Worm (Caenorhabditis elegans) whole organism, dauer: ENCODE measurements around the gene Y55F3BR.1.

Experiments
- unc-62 ChIP-seq: sonication (generic microtip); optimal IDR thresholded peaks from 2 replicates; lab custom pipeline; 2017; ENCODE audit warnings: missing biosample characterization, missing genetic modification reagents, missing genetic modification characterization

Gene Y55F3BR.1

ce11 chrIV:874677-875076 is at the start of gene Y55F3BR.1:
Y55F3BR.1 (plus strand) TSS chrIV:874791.
- no peak for TF ChIP-seq unc-62 (GFP tag; lab: Kevin White, UChicago)

- no peak for TF ChIP-seq unc-62 (GFP tag; lab: Kevin White, UChicago)
These were observed 49.7 kb upstream of the Y55F3BR.1 start, which contains the start of gene zipt-15 for ce11 chrIV:824854-825253. zipt-15 (minus strand) TSS chrIV:824954.

- TF ChIP-seq unc-62 (GFP tag; lab: Kevin White, UChicago) = no peak
These were observed 48.4 kb upstream of the Y55F3BR.1 start for ce11 chrIV:826145-826544.

- TF ChIP-seq unc-62 (GFP tag; lab: Kevin White, UChicago) = no peak
These were observed 46.2 kb upstream of the Y55F3BR.1 start for ce11 chrIV:828427-828826.

ce11 chrIV:829107-829506 is 45.5 kb upstream of the Y55F3BR.1 start:
- no peak for TF ChIP-seq unc-62 (GFP tag; lab: Kevin White, UChicago)

DNA sequence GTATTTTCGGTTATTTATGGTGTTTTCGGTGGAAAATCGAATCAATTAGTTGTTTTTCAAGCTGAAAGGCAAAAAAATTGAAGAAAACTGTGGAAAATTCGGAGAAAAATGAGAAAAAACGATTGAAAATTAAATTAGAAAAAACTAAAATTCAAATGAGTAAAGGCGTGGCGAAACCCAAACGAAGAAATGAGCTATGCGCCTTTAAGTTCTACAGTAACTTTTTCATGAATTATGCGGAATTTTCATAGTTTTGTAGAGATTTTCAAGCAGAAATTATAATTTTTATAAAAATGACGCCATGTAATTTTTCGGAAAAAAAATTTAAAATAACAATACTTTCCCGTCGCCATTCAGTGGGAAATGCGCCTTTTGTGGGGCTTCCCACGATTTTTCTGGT is 44.9 kb upstream of the Y55F3BR.1 start:
- TF ChIP-seq unc-62 (GFP tag; lab: Kevin White, UChicago) = no peak

DNA sequence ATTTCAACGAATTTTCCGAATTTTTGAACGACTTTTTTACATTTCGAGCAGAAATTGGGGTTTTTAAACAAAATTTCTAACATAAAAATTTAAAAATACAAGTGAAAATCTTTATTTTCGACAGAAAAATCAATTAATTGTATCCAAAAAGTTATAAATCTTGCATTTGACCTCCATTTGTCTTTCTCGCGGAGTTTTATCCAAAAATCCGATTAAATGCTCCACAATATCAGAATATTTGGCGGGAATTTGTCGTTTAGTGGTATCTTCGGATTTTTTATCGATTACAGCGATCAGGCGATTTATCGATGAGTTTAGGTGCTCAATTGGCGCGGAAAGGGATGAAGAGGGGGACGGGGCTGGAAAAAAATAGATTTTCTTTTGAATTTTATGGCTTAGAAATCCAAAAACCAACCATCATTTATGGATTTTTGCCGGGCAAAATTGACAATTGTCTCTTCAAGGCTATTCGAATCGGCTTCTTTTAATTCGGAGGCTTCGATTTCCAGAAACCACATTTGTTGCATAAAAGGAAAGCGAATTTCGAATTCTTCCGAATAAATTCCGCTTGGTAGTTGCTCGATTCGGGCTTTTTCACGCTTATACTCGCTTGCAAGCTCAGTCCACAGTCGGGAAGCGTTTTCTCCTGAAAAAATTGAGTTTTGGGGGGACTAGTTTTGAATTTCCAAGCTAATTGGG is 44.2 kb upstream of the Y55F3BR.1 start:
- no peak for TF ChIP-seq unc-62 (GFP tag; lab: Kevin White, UChicago)

DNA sequence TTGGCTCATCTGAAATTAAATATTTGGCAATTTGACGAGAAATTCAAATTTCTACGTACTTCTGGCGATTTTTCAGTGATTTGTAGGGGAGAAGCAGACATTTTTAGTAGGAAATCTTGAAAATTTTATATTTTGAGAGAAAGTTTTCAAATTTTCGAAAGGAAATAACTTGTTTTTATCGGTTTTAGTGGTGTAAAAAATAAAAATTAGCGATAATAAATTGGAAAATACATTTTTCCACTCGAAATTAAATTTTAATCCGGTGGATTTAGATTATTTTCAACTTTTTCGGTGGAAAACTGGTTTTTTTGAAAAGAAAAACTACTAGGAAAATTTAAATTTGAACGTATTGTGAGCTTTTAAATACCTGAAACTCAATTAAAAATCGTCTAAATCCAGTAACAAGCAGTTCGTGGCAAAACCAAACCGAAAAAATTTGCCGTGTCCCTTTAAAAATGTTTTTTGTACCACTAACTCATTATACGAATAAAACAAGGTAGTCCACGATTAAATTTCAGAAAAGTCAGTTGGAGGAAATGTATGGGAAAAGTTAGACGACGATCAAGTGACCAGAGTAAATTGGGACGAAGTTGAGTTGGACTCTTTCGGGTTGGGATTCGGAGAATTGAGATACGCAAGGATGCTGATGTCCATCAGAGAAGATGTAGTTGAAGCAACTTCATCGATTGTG is 42.6 kb upstream of the Y55F3BR.1 start, which contains the start of the genes madf-1 and Y55F3BR.10:
Gene madf-1, minus strand, starts transcription at position 101 of the 691 bp plus-strand sequence.
Gene Y55F3BR.10, plus strand, starts transcription at position 641 of the 691 bp plus-strand sequence.
- TF ChIP-seq unc-62 (GFP tag; lab: Kevin White, UChicago) = no peak

- TF ChIP-seq unc-62 (GFP tag; lab: Kevin White, UChicago) = no peak
These were observed 41.1 kb upstream of the Y55F3BR.1 start for ce11 chrIV:833517-833916.

ce11 chrIV:842095-842494 is 32.5 kb upstream of the Y55F3BR.1 start, which contains the start of gene Y55F3BR.6:
Y55F3BR.6 (minus strand) TSS chrIV:842126.
- no peak for TF ChIP-seq unc-62 (GFP tag; lab: Kevin White, UChicago)

- no peak for TF ChIP-seq unc-62 (GFP tag; lab: Kevin White, UChicago)
These were observed 32.0 kb upstream of the Y55F3BR.1 start for ce11 chrIV:842630-843029.

DNA sequence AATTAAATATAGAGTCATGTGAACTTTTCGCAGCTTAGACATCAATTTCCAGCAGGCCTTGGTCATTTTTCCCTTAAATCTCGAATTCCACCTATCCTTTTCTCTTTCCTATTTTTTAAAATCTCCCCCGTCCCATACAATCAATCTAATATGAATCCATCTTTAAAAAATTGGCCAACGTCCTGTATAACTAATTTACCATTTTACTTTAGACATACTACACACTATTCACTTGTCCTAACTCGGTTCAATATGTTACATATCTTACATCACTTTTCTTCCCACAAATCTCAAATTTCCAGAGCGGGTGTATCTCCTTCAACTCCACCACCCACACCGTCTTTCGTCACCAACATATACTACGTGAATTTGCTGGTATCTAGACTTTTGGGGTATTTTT is 29.4 kb upstream of the Y55F3BR.1 start, which contains the start of gene lgc-33:
Gene lgc-33, plus strand, starts transcription at position 301 of the 400 bp plus-strand sequence.
- TF ChIP-seq unc-62 (GFP tag; lab: Kevin White, UChicago) = no peak

ce11 chrIV:848207-848606 is 26.4 kb upstream of the Y55F3BR.1 start:
- TF ChIP-seq unc-62 (GFP tag; lab: Kevin White, UChicago) = no peak

ce11 chrIV:854357-855269 is 20.0 kb upstream of the Y55F3BR.1 start, which contains the start of the genes lem-4 and Y55F3BR.11:
lem-4 (minus strand) TSS chrIV:854780.
Y55F3BR.11 (plus strand) TSS chrIV:855219.
- no peak for TF ChIP-seq unc-62 (GFP tag; lab: Kevin White, UChicago)

ce11 chrIV:855483-855882 is 19.1 kb upstream of the Y55F3BR.1 start:
- TF ChIP-seq unc-62 (GFP tag; lab: Kevin White, UChicago) = no peak
